Worm (Caenorhabditis elegans) whole organism, L4/young adult: ENCODE results near the gene clec-197.
A peak's percentile ranks its signal among the peaks of the same experiment; 100 is the strongest.

Source experiments
- W03F9.2 ChIP-seq: fragments of 150-350 bp; optimal IDR thresholded peaks from 2 replicates; lab custom pipeline; 2014; ENCODE audit warnings: missing biosample characterization, missing genetic modification characterization
- dao-5 ChIP-seq: sonication (generic microtip); optimal IDR thresholded peaks from 2 replicates; lab custom pipeline; 2016; ENCODE audit warnings: missing genotype, missing genetic modification characterization, moderate library complexity, missing compliant biosample characterization
- him-1 ChIP-seq: sonication (generic microtip); optimal IDR thresholded peaks from 2 replicates; lab custom pipeline; 2016; ENCODE audit warnings: missing genotype, missing genetic modification reagents, missing genetic modification characterization, missing compliant biosample characterization

The clec-197 gene

DNA sequence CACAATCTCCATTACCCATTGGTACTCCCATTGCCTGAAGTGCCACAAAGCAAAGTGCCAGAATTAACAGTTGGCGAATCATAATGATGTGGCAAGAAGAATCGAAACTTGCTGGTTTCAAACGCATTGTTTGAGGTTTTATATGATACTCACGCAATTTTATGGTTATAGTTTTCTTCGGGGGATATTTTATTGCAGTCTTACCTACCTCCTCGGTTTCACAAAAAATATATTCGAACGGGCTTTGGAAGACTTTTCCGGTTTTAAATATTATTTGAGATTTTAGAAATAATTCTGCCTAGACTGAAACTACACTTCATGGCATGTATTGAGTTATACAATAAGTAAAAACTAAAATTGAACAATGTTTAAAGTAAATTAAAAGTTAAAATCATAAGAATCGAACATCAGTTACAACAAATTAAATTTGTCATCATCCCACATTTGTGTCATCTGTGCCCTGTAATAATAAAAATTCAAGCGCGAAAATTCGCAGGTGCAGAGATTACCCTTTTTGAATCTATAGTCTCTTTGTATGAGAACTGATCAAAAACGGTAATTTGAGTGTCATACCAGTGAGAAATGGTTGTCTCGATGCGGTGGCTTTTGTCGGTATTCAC lies at the start of gene clec-197, which contains the start of gene clec-198:
TSS of gene clec-197 (minus strand) at position 101 of the 620 bp plus-strand sequence.
TSS of gene clec-198 (plus strand) at position 570 of the 620 bp plus-strand sequence.
- TF ChIP-seq dao-5 (tag; lab: Kevin White, UChicago) (no peak), W03F9.2 (tag; lab: Kevin White, UChicago) (no peak), him-1 (tag; lab: Kevin White, UChicago) (no peak)

DNA sequence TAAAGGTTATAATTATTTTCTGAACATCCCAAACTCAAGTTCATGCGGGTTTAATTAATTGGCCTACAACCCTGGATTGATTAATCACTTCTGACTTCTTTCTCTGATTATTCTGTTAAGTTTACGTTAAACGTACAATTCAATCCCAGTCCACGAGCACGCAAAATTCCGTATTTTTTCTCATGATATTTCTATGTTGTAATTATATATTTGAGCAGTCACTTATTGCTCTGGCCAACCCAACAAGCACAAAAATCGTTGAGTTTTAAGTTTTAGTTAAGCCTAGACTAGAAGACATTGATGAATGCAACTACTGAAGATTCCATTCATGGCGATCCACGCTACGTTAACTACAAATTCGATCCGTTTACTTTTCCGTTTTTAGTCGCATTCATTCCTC lies 49.4 kb upstream of the clec-197 start, which contains the start of gene sru-15:
TSS of gene sru-15 (plus strand) at position 301 of the 400 bp plus-strand sequence.
- no peak for TF ChIP-seq him-1 (tag; lab: Kevin White, UChicago)
- TF ChIP-seq dao-5 (tag; lab: Kevin White, UChicago), result no peak
- TF ChIP-seq W03F9.2 (tag; lab: Kevin White, UChicago), result no peak

DNA sequence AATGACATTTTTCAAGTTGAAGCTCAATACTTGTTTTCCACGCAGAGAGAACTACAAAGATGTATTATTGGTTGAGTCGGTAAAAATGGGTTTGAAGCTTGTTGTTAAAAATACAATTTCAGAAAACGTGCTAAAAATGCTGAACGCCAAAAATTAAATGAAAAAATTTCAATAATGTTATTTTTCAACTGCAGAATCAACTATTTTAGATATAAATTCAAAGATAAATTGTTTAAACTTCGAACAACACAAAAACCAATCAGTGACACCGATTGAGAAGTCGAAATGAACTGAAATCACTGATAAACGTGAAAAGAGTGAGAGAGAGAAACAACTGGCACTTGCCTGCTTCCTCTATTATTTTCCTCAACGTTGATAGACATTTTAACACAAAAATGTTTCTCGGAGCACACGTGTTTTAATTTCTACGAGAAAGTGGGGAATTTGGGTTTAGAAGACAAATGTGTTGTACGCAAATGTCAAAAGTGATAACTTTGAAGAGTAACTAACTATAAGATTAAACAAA lies 41.0 kb upstream of the clec-197 start, which contains the start of gene T02D1.8:
TSS of gene T02D1.8 (minus strand) at position 51 of the 526 bp plus-strand sequence.
- TF ChIP-seq him-1 (tag; lab: Kevin White, UChicago), result no peak
- no peak for TF ChIP-seq W03F9.2 (tag; lab: Kevin White, UChicago)
- TF ChIP-seq dao-5 (tag; lab: Kevin White, UChicago), result no peak

DNA sequence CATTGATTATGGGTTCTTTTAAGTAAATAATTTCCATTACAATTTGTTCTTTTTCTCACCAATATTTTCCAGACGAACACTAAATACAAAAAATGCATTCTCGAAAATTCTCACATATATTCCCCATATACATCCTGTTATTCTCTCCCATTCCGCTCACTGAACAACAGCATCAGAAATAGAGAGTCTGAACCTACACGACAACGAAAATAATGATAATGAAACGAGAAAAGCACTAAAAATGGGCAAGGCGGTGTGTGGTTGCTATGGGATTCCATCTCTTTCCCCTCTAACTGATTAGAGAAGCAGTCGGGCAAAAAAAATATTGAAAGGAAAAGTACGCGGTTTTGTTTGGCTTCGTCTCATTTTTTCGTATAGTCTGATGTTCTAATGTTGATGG lies 36.5 kb upstream of the clec-197 start, which contains the start of gene C30H6.12:
TSS of gene C30H6.12 (plus strand) at position 301 of the 400 bp plus-strand sequence.
- TF ChIP-seq W03F9.2 (tag; lab: Kevin White, UChicago) (no peak), dao-5 (tag; lab: Kevin White, UChicago) (no peak), him-1 (tag; lab: Kevin White, UChicago) (no peak)

DNA sequence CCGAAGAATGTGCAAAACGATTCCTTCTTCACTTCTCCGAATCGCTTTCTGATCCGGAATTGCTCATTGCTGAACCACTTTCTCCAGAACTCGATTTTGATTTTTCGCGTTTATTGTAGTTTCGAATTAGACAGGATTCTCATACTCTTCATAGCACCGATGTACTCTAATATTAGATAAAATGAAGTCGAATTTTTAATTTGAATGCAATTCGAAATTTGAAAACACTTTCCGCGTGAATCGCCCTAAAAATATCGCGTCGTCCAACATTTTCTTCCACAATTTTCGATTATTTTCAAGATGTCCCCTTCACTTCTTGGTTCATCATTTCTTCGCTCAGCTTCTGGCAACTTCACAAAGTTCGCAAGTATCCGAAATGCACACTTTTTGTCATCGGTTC lies 35.5 kb upstream of the clec-197 start, which contains the start of gene C30H6.8:
TSS of gene C30H6.8 (plus strand) at position 301 of the 400 bp plus-strand sequence.
- TF ChIP-seq dao-5 (tag; lab: Kevin White, UChicago) (no peak), W03F9.2 (tag; lab: Kevin White, UChicago) (no peak), him-1 (tag; lab: Kevin White, UChicago) (no peak)

DNA sequence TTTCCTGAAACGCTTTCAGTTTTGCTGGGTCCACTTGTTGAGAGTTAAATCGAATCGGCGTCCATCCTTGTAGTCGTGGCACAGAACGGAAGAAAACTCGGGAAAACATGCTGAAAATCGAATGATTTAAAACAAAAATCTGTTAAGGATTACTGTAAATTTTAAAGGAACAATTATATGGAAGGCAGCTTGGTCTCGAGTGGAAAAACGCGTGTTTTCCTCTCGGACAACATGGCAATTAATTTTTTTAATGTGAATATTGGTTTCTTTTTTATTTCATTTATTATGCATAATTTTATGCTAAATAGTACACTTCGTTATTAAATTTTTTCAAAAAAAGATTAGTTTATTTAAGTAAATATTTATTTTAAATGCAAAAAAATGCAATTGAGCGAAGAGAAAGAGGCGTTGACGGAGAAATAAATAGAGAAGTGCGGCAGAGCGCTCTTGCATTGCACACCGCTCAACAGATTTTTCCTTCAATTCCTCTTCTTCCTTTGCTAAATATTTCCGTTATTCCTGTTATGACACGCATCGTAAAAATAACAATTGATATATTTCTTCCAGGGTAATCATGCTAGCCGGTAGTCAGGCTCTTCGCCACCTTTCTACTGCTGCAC lies 33.7 kb upstream of the clec-197 start, which contains the start of the genes C30H6.9 and dlat-2:
TSS of gene C30H6.9 (minus strand) at position 110 of the 620 bp plus-strand sequence.
TSS of gene dlat-2 (plus strand) at position 566 of the 620 bp plus-strand sequence.
- TF ChIP-seq him-1 (tag; lab: Kevin White, UChicago) (no peak), W03F9.2 (tag; lab: Kevin White, UChicago) (peak; percentile 76)

DNA sequence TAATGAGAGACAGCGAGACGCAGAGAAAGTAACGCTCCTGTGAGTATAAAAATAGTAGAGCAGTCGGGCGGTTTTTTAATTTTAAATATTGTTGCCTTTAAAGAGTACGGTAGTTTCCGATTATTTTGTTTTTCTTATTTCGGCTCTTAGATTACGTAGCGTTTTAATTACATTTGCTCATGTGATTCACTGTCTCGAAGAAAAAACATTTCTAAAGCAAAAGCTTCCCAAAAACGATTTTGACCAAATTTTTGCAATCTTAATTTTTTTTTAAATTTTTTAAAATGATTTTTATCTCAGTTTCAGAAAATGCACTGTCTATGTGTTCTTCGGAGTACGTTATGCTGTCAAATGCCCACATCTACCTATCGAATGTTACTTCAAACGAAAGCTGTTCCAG lies 29.6 kb upstream of the clec-197 start, which contains the start of gene haf-1:
TSS of gene haf-1 (plus strand) at position 301 of the 400 bp plus-strand sequence.
- no peak for TF ChIP-seq W03F9.2 (tag; lab: Kevin White, UChicago)

DNA sequence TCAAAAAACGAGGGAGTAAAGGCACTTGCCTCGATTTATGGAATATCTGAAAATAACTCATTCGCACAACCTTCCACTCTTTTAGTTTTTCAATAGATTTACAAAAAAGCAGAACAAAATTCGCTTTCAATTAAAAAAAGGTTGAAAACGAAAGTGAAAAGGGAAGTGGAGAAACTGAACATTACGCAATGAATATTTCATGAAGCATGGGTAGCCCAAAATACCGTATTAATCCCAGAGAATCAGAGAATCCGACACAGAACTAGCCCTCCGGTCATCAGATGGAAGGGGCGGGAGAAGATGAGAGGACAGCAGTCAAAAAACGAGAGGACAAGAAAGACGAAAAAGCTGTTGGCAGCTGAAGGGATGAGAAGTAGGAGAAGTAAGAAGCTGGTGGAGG lies 25.0 kb upstream of the clec-197 start, which contains the start of gene C30H6.5:
TSS of gene C30H6.5 (plus strand) at position 301 of the 400 bp plus-strand sequence.
- no peak for TF ChIP-seq dao-5 (tag; lab: Kevin White, UChicago)
- no peak for TF ChIP-seq him-1 (tag; lab: Kevin White, UChicago)
- no peak for TF ChIP-seq W03F9.2 (tag; lab: Kevin White, UChicago)

DNA sequence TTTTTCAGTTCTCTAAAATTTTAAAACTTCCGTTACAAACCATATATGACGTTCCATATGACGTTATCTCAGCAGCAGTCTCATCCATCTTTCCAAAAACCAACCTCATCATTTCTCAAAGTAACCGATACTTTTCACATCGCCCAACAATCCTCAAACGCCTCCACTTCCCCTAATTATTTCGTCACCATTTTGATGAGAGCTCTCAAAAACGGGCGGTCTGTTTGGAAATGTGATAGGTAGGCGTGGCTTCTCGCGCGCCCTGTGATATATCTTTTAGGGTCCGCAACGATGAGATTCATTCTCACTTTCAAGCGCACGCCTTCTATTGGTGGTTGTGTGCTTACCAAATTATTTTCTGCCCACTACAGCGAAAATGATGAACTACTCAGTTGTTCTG lies 21.8 kb upstream of the clec-197 start, which contains the start of gene trh-1:
TSS of gene trh-1 (plus strand) at position 301 of the 400 bp plus-strand sequence.
- TF ChIP-seq dao-5 (tag; lab: Kevin White, UChicago) (no peak), him-1 (tag; lab: Kevin White, UChicago) (no peak), W03F9.2 (tag; lab: Kevin White, UChicago) (no peak)

DNA sequence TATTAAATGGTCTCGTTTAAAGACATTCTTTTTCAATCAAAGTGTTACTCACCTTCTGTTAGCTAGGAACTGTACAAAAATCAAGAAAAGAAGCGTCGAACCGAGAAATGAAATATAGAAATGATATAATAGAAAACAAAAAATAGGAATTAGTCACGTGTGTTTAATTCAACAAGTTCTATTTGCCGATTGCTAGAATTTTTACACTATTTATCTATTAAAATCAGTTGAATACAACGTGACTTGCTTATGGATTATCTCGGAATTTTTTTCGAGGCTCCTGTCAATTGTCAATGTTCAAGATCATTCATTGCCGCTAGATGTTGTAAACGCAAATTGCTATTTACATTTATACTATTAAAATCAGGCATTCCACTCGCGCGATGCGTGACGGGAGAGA lies 20.8 kb upstream of the clec-197 start, which contains the start of gene zipt-17:
TSS of gene zipt-17 (minus strand) at position 101 of the 400 bp plus-strand sequence.
- TF ChIP-seq him-1 (tag; lab: Kevin White, UChicago) (no peak), W03F9.2 (tag; lab: Kevin White, UChicago) (no peak), dao-5 (tag; lab: Kevin White, UChicago) (no peak)

DNA sequence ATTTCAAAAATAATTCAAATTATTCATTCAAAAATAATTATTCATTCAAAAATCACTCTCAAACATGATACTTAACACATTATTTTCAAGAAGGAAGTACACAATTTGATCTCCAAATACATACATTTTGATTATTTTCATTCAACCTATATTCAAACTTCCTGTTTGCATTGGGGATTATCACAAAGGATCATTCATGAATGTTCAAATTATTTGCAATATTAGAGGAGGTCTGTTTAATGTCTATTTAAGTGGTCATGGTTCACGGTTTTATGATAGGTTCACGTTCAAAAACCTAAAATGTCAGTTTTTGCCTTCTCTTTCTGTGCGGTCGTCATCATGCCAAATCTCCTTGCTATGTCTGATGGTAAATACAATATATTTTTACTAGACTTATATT lies 14.6 kb upstream of the clec-197 start, which contains the start of gene clec-202:
TSS of gene clec-202 (plus strand) at position 301 of the 400 bp plus-strand sequence.
- TF ChIP-seq dao-5 (tag; lab: Kevin White, UChicago) (no peak), him-1 (tag; lab: Kevin White, UChicago) (no peak), W03F9.2 (tag; lab: Kevin White, UChicago) (no peak)

DNA sequence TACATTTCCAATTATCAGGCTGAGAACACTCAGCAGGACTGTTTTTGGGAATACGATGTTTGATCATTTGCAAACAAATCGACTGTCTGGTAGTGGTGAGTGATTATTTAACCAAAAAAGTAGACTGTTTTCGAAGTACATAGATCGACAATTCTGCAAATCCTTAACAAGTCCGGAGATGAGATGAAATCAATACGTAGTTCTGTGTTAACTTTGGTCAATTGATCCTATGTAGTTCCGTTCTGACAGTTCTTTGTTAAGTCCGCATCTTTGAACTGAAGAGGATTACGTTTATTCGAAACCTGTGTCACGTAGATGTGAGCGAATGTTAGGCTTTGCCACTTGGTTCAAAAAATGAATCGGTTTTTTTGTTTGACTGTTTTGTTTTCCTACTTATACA lies 5.1 kb upstream of the clec-197 start, which contains the start of gene clec-199:
TSS of gene clec-199 (plus strand) at position 301 of the 400 bp plus-strand sequence.
- TF ChIP-seq him-1 (tag; lab: Kevin White, UChicago) (no peak), W03F9.2 (tag; lab: Kevin White, UChicago) (no peak)

DNA sequence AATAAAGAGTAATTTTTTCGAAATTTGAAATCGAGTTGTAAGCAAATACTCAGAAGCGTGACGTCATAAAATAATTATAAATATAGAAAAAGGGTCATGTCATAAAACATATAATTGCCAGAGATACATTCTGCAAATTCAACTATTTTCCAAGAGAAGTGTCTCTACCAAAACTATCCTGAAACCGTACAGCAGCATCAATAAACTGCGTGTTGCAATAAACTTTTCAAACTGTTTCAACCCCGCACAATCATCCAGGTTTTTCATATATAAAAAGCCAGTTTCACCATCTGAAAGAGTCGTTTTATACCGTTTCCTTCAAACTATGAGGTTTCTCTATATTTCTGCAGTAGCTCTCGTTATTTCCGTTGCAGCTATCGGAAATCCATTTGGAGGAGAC lies 3.0 kb downstream of the clec-197 start, which contains the start of gene C49C3.11:
TSS of gene C49C3.11 (plus strand) at position 301 of the 400 bp plus-strand sequence.
- TF ChIP-seq dao-5 (tag; lab: Kevin White, UChicago), result no peak
- no peak for TF ChIP-seq him-1 (tag; lab: Kevin White, UChicago)
- no peak for TF ChIP-seq W03F9.2 (tag; lab: Kevin White, UChicago)
